Fruit fly (Drosophila melanogaster): ENCODE results near the gene CG4186.

CG4186 gene

dm6 chr3L:20809088-20809999 is 40.0 kb downstream of the CG4186 start, which contains the start of the genes CG3634 and HIPP1 (continued):
- TF ChIP-seq gfzf (GFP tag; optimal IDR thresholded peaks at IDR 0.05) (peak; percentile 83), CG16813 (GFP tag; IDR thresholded peaks at IDR 0.05; ENCODE audit: partially characterized antibody) (peak; percentile 50; the same call in 2 of the 3 replicates), CG12236 (GFP tag; optimal IDR thresholded peaks at IDR 0.05) (no peak), CG9437 (GFP tag; optimal IDR thresholded peaks at IDR 0.05) (peak; percentile 39), pan (optimal IDR thresholded peaks at IDR 0.05) (no peak), pan (GFP tag; optimal IDR thresholded peaks at IDR 0.05 in 1 of 2, IDR thresholded peaks at IDR 0.05 in 1 of 2) (peak in 1 of 2 experiments; percentile 21), CG5953 (GFP tag; IDR thresholded peaks at IDR 0.05) (no peak), Camta (GFP tag; optimal IDR thresholded peaks at IDR 0.05) (no peak), Dref (GFP tag; IDR thresholded peaks at IDR 0.05) (peak; percentile 65), CG3163 (GFP tag; optimal IDR thresholded peaks at IDR 0.05) (no peak), CG14014 (GFP tag; IDR thresholded peaks at IDR 0.05) (no peak), abd-A (tag; optimal IDR thresholded peaks at IDR 0.05) (no peak), tin (GFP tag; optimal IDR thresholded peaks at IDR 0.05) (no peak), CG42726 (GFP tag; IDR thresholded peaks at IDR 0.05; ENCODE audit: partially characterized antibody) (no peak), ftz-f1 (GFP tag; optimal IDR thresholded peaks at IDR 0.05) (no peak), sob (GFP tag; IDR thresholded peaks at IDR 0.05) (no peak), unc-4 (GFP tag; IDR thresholded peaks at IDR 0.05; ENCODE audit: partially characterized antibody) (peak; percentile 69; the same call in 1 of the 2 replicates), Hr78 (GFP tag; optimal IDR thresholded peaks at IDR 0.05) (no peak), CG9797 (GFP tag; optimal IDR thresholded peaks at IDR 0.05) (peak; percentile 85), CG17612 (GFP tag; IDR thresholded peaks at IDR 0.05) (no peak), vvl (GFP tag; IDR thresholded peaks at IDR 0.05) (no peak), slp2 (GFP tag; optimal IDR thresholded peaks at IDR 0.05) (no peak), CG2116 (GFP tag; optimal IDR thresholded peaks at IDR 0.05) (peak; percentile 71), sisA (GFP tag; IDR thresholded peaks at IDR 0.05) (no peak), PHDP (tag; optimal IDR thresholded peaks at IDR 0.05) (no peak), CG11695 (GFP tag; IDR thresholded peaks at IDR 0.05) (no peak), Hand (GFP tag; optimal IDR thresholded peaks at IDR 0.05) (no peak), schlank (tag; optimal IDR thresholded peaks at IDR 0.05) (no peak), CG11504 (tag; optimal IDR thresholded peaks at IDR 0.05) (no peak), Sox100B (GFP tag; optimal IDR thresholded peaks at IDR 0.05) (no peak), CG16815 (GFP tag; optimal IDR thresholded peaks at IDR 0.05) (no peak), ERR (GFP tag; optimal IDR thresholded peaks at IDR 0.05) (no peak), CG11093 (GFP tag; IDR thresholded peaks at IDR 0.05) (no peak), Eip74EF (GFP tag; optimal IDR thresholded peaks at IDR 0.05) (no peak), CG4617 (GFP tag; optimal IDR thresholded peaks at IDR 0.05; ENCODE audit: borderline replicate concordance) (peak; percentile 71), CG4707 (GFP tag; optimal IDR thresholded peaks at IDR 0.05) (no peak), CG18764 (GFP tag; optimal IDR thresholded peaks at IDR 0.05) (no peak), lab (GFP tag; optimal IDR thresholded peaks at IDR 0.05) (no peak), Max (GFP tag; optimal IDR thresholded peaks at IDR 0.05) (peak; percentile 37), CG30431 (GFP tag; optimal IDR thresholded peaks at IDR 0.05) (no peak), CG17359 (tag; optimal IDR thresholded peaks at IDR 0.05) (no peak), Ptx1 (GFP tag; IDR thresholded peaks at IDR 0.05) (no peak), maf-S (GFP tag; optimal IDR thresholded peaks at IDR 0.05) (no peak), CG4820 (GFP tag; optimal IDR thresholded peaks at IDR 0.05) (no peak), CG7839 (tag; optimal IDR thresholded peaks at IDR 0.05) (no peak), CG4730 (GFP tag; IDR thresholded peaks at IDR 0.05) (no peak), CG10979 (tag; optimal IDR thresholded peaks at IDR 0.05) (no peak), h (optimal IDR thresholded peaks at IDR 0.05) (no peak), usp (GFP tag; optimal IDR thresholded peaks at IDR 0.05) (no peak)
